Fruit fly (Drosophila melanogaster): ENCODE results near the gene Ugt316A1.

Gene Ugt316A1

dm6 chr3L:19045299-19046025 lies 17.2 kb downstream of the Ugt316A1 start, which contains the start of gene nkd:
Gene nkd, minus strand, starts transcription at chr3L:19045449.
- no peak for TF ChIP-seq usp (GFP tag; optimal IDR thresholded peaks at IDR 0.05)
- peak; percentile 70 for TF ChIP-seq pan (optimal IDR thresholded peaks at IDR 0.05)

DNA sequence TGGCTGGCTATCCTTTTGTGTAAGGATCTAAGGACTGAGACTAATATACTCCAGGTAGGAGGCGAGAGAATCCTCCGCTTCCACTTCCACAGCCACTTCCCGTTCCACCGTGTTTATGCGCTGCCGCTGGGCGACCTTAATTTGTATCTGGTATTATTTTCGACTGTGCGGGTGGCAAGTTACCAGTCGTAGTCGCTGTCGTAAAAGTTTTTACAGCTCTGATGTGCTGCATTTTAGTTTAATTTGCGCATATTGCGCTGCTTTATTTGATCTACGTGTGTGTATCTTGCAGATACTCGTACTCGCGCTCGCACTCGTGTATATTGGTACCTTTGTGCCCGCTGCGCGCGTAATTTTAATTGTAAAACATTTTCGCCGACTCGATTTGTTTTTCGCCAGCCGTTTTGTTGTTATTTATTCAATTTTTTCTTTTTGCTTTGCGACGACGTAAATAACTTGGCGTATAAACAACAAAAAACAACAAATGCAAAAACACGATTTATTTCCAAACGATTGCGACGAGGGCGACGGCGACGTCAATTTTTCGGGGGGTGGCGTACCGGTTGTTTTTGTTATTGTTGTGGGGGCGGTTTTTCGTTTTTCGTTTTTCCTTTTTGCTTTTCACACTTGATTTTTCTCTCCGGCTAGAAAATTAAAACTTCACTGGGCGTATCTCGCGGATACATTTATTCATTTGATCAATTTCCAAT lies 17.9 kb downstream of the Ugt316A1 start:
- no peak for TF ChIP-seq psq (optimal IDR thresholded peaks at IDR 0.05)
- TF ChIP-seq CG8478 (optimal IDR thresholded peaks at IDR 0.05), result no peak
- no peak for TF ChIP-seq Dll (optimal IDR thresholded peaks at IDR 0.05)
- TF ChIP-seq EcR (GFP tag; optimal IDR thresholded peaks at IDR 0.05), result no peak
- TF ChIP-seq pan (optimal IDR thresholded peaks at IDR 0.05), result no peak
- TF ChIP-seq usp (GFP tag; optimal IDR thresholded peaks at IDR 0.05), result no peak

DNA sequence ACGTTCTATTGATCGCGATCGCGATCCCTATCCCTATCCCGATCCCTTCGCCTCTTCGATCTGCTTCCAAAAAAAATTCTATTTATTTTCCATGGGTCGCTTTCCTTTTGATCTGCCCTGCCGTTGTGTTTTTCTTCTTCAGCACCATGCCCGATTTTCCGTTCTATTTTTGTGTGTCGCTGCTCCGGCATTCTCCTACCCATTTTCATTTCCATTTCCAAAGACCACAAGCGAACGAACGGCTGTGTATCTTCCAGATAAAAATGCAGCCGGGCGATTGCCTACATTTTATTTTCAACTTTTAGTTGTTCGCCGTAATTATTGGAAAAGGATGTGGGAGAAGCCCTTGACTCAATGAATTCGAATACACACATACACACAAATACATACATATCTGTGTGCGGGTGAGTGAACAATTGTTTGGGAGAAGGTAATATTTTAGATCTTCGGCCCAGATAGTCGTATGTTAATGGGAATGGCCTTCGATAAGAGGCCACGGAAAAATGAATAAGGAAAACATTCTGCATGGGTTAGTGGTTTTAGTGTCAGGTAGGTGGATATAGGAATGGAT lies 19.1 kb downstream of the Ugt316A1 start:
- TF ChIP-seq psq (optimal IDR thresholded peaks at IDR 0.05) (no peak), EcR (GFP tag; optimal IDR thresholded peaks at IDR 0.05) (no peak), Dll (optimal IDR thresholded peaks at IDR 0.05) (no peak), pan (optimal IDR thresholded peaks at IDR 0.05) (no peak), CG8478 (optimal IDR thresholded peaks at IDR 0.05) (no peak), usp (GFP tag; optimal IDR thresholded peaks at IDR 0.05) (no peak)

DNA sequence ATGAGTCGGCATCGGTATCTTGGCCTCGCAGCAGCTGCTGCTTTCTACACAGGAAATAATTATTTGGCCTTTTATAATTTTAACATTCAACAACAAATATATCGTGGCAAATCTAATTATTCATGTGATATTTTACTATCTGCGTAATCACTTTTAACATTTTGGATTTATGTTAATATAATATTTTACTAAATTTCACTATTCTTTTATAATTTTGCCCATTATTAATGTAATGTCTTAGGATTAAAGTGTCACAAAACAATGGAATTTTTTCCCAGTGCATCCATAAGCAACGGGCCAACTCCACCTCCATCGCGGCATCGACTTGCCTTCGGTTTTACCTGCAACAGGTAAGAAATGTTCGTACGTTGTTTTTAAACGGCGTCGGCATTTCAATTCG lies 20.1 kb downstream of the Ugt316A1 start:
- no peak for TF ChIP-seq CG8478 (optimal IDR thresholded peaks at IDR 0.05)
- no peak for TF ChIP-seq psq (optimal IDR thresholded peaks at IDR 0.05)
- no peak for TF ChIP-seq Dll (optimal IDR thresholded peaks at IDR 0.05)
- TF ChIP-seq pan (optimal IDR thresholded peaks at IDR 0.05), result no peak

- TF ChIP-seq Dll (optimal IDR thresholded peaks at IDR 0.05) (no peak), usp (GFP tag; optimal IDR thresholded peaks at IDR 0.05) (no peak), EcR (GFP tag; optimal IDR thresholded peaks at IDR 0.05) (no peak), pan (optimal IDR thresholded peaks at IDR 0.05) (no peak), CG8478 (optimal IDR thresholded peaks at IDR 0.05) (no peak), psq (optimal IDR thresholded peaks at IDR 0.05) (no peak)
Measured at dm6 chr3L:19041665-19042385, 20.8 kb downstream of the Ugt316A1 start.

DNA sequence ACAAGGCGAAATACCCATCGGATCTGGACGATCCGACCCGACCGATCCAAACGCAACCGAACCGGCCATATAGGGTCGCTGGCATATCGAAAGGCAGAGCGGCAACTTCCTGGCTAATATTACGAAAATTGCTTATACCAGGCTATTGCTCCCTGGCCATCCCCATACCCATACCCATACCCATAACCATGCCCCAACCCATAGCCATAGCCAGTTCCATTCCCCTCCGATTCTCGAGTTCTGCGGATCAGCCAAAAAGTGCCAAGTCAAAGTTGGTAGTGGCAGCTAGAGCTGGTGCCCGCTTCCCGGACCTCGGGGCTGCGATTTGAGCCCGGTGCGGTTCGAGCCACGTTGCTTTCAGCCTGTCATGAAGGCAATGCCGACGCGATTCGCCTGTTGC lies 21.5 kb downstream of the Ugt316A1 start:
- peak in 1 of 2 experiments; percentile 88 for TF ChIP-seq EcR (GFP tag; optimal IDR thresholded peaks at IDR 0.05)
- no peak for TF ChIP-seq usp (GFP tag; optimal IDR thresholded peaks at IDR 0.05)

- TF ChIP-seq CG8478 (optimal IDR thresholded peaks at IDR 0.05) (no peak), psq (optimal IDR thresholded peaks at IDR 0.05) (no peak), EcR (GFP tag; optimal IDR thresholded peaks at IDR 0.05) (no peak), pan (optimal IDR thresholded peaks at IDR 0.05) (no peak), usp (GFP tag; optimal IDR thresholded peaks at IDR 0.05) (no peak), Dll (optimal IDR thresholded peaks at IDR 0.05) (no peak)
Measured at dm6 chr3L:19040155-19040644, 22.4 kb downstream of the Ugt316A1 start.

dm6 chr3L:19037051-19037450 lies 25.6 kb downstream of the Ugt316A1 start:
- TF ChIP-seq usp (GFP tag; optimal IDR thresholded peaks at IDR 0.05) (no peak), pan (optimal IDR thresholded peaks at IDR 0.05) (no peak), Dll (optimal IDR thresholded peaks at IDR 0.05) (no peak), psq (optimal IDR thresholded peaks at IDR 0.05) (no peak), CG8478 (optimal IDR thresholded peaks at IDR 0.05) (no peak), EcR (GFP tag; optimal IDR thresholded peaks at IDR 0.05) (no peak)

- no peak for TF ChIP-seq CG8478 (optimal IDR thresholded peaks at IDR 0.05)
- no peak for TF ChIP-seq EcR (GFP tag; optimal IDR thresholded peaks at IDR 0.05)
Measured at dm6 chr3L:19036119-19036518, 26.5 kb downstream of the Ugt316A1 start.

DNA sequence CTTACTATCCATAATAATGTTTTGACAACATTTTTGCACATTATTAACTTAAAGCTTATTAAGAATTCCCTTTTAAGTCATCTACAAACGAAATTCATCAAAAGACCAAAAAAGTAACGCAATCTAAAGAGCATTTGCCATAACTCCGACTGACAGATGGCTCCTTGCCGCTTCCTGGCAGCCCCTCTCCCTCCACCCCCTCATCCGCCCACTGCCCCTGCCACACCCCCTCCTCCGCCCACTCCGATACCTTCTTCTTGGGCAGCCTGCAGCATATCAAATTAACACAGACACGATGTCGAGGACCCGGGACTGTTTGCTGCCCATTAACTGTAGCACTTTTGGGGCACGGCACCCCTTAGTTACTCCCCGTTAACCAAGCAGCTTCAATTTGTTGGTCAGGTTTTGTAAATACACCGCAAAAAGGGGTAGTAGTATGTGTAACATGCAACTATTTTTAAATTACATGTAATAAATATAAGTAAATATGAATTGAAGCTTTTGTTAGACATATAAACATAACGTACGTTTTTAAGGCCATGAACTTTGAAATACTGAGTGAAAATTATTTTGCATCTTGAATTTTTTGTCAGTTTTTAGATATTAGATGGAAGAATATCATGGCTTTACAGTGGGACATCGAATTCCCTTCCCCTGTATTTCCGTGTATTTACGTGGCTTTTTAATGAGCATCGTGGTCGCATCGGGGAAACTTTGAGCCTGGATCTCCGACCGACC lies 27.3 kb downstream of the Ugt316A1 start:
- TF ChIP-seq psq (optimal IDR thresholded peaks at IDR 0.05), result no peak
- peak; percentile 43 for TF ChIP-seq Dll (optimal IDR thresholded peaks at IDR 0.05)

- TF ChIP-seq usp (GFP tag; optimal IDR thresholded peaks at IDR 0.05) (no peak), Dll (optimal IDR thresholded peaks at IDR 0.05) (no peak), CG8478 (optimal IDR thresholded peaks at IDR 0.05) (no peak), EcR (GFP tag; optimal IDR thresholded peaks at IDR 0.05) (no peak), psq (optimal IDR thresholded peaks at IDR 0.05) (no peak)
Measured at dm6 chr3L:19033154-19033811, 29.3 kb downstream of the Ugt316A1 start.
